Worm (Caenorhabditis elegans) whole organism, L2 larva: Measurements from ENCODE around the gene Y43B11AR.3.

Experiments used
- Y55F3AM.14 ChIP-seq: fragments of 200-800 bp; sonication (Bioruptor generic); optimal IDR thresholded peaks from 2 replicates; lab custom pipeline; 2018; ENCODE audit warnings: mild to moderate bottlenecking, missing genetic modification characterization, missing compliant biosample characterization
- elt-3 ChIP-seq: sonication (generic microtip); optimal IDR thresholded peaks from 2 replicates; lab custom pipeline; 2017; ENCODE audit warnings: missing biosample characterization, missing genetic modification characterization
- nhr-11 ChIP-seq: fragments of 150-350 bp; optimal IDR thresholded peaks from 2 replicates; lab custom pipeline; 2014; ENCODE audit warnings: missing biosample characterization, missing genetic modification characterization
- nhr-237 ChIP-seq: fragments of 150-350 bp; optimal IDR thresholded peaks from 2 replicates; lab custom pipeline; 2014; ENCODE audit warnings: missing biosample characterization, missing genetic modification characterization
- snpc-4 ChIP-seq: fragments of 150-350 bp; optimal IDR thresholded peaks from 2 replicates; lab custom pipeline; 2014; ENCODE audit warnings: missing biosample characterization, missing genetic modification characterization

DNA sequence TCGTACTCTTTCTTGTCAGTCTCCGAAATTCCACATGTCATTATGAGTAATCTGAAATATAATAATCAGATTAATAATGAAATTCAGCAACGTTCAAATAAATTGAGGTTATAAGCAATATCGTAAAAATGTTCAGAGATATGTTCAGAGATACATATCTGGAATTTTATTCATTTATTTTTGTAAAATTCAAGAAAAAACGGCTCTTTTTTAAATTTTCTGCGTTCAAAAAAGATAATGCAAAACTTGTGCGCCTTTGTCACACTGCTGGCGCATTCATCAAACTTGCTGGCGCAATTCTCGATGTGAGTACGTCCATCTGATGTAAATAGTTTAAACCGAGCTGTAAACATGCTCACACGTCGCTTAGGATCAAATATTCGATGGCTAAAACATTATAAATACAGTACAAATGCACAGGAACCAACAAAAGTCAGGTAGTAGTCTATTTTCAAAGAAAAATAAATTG, 19.7 kb upstream of the Y43B11AR.3 start, which contains the start of the genes rde-8 and ZC477.3:
- no peak for TF ChIP-seq snpc-4 (tag; lab: Kevin White, UChicago)
- TF ChIP-seq nhr-11 (tag; lab: Kevin White, UChicago), result no peak
- TF ChIP-seq nhr-237 (tag; lab: Kevin White, UChicago), result no peak
- no peak for TF ChIP-seq elt-3
- TF ChIP-seq Y55F3AM.14, result no peak
